Worm (Caenorhabditis elegans): Measurements from ENCODE around the gene K10B2.4.

ce11 chrII:6342455-6342854, 18.3 kb downstream of the K10B2.4 start:
- no peak for TF ChIP-seq C16A3.4 (tag; optimal IDR thresholded peaks at IDR 0.05)
- TF ChIP-seq egl-27 (tag; optimal IDR thresholded peaks at IDR 0.05): no peak
- TF ChIP-seq rnt-1 (tag; optimal IDR thresholded peaks at IDR 0.05): no peak
- TF ChIP-seq nhr-47 (tag; optimal IDR thresholded peaks at IDR 0.05): peak; percentile 36
- no peak for TF ChIP-seq unc-62 (GFP tag; optimal IDR thresholded peaks at IDR 0.05)
- TF ChIP-seq dpl-1 (GFP tag; optimal IDR thresholded peaks at IDR 0.05): no peak
- no peak for TF ChIP-seq mef-2 (tag; optimal IDR thresholded peaks at IDR 0.05)
- no peak for TF ChIP-seq snpc-4 (tag; optimal IDR thresholded peaks at IDR 0.05)
- no peak for TF ChIP-seq fkh-10 (GFP tag; optimal IDR thresholded peaks at IDR 0.05)
- no peak for TF ChIP-seq blmp-1 (tag; optimal IDR thresholded peaks at IDR 0.05)
- TF ChIP-seq elt-2 (tag; optimal IDR thresholded peaks at IDR 0.05): no peak
